Worm (Caenorhabditis elegans): ENCODE measurements around the gene T28H10.2.
A peak's percentile ranks its signal among the peaks of the same experiment; 100 is the strongest.

The T28H10.2 gene

ce11 chrV:12550036-12550626, 37.4 kb upstream of the T28H10.2 start, which contains the start of gene F45D3.3 (continued):
- TF ChIP-seq mdl-1 (tag; optimal IDR thresholded peaks at IDR 0.05) (peak; percentile 18 to 58), nhr-28 (tag; optimal IDR thresholded peaks at IDR 0.05) (peak; percentile 30), ztf-7 (tag; optimal IDR thresholded peaks at IDR 0.05) (no peak), nhr-25 (tag; optimal IDR thresholded peaks at IDR 0.05; ENCODE audit: borderline replicate concordance, insufficient read depth) (no peak), madf-9 (GFP tag; conservative IDR thresholded peaks at IDR 0.05) (no peak), php-3 (GFP tag; IDR thresholded peaks at IDR 0.05) (0 out of 2 replicates have a peak, but pooled peaks have one; percentile 31), ceh-20 (GFP tag; IDR thresholded peaks at IDR 0.05) (no peak), lin-15B (tag; optimal IDR thresholded peaks at IDR 0.05) (no peak), jun-1 (tag; optimal IDR thresholded peaks at IDR 0.05) (no peak), mxl-3 (GFP tag; optimal IDR thresholded peaks at IDR 0.05) (peak; percentile 28), zfp-3 (GFP tag; conservative IDR thresholded peaks at IDR 0.05) (no peak), F10B5.3 (tag; optimal IDR thresholded peaks at IDR 0.05) (no peak)

DNA sequence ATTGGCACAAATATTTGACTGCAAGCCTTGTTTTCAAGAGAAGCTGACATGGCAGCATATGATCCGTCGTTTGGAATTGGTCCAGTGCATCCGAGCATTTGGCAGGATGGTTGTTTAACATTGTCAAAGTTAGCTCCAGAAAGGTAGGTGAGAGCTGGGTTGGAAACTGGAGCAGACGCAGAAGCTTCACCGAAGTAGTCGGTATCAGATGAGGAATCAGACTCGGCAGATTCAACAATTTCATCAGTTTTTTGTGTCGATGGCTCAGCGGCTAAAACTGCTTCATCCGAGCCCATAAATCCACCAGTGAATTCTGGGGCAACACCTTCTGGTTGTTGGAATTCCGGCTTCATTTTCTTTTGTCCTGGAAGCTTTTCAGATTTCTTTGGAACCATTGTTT, 36.9 kb upstream of the T28H10.2 start:
- peak; percentile 68 for TF ChIP-seq aha-1 (tag)
- TF ChIP-seq daf-16 (GFP tag; optimal IDR thresholded peaks at IDR 0.05): no peak
- TF ChIP-seq daf-16 (tag; optimal IDR thresholded peaks at IDR 0.05): no peak
- TF ChIP-seq lim-7 (GFP tag; IDR thresholded peaks at IDR 0.05): 0 out of 2 replicates have a peak, but pooled peaks have one; percentile 20
- TF ChIP-seq pha-4 (GFP tag; IDR thresholded peaks at IDR 0.05): no peak
- TF ChIP-seq pha-4 (tag; optimal IDR thresholded peaks at IDR 0.05): no peak
- no peak for TF ChIP-seq zag-1 (tag; optimal IDR thresholded peaks at IDR 0.05)
- TF ChIP-seq zfp-3 (GFP tag; conservative IDR thresholded peaks at IDR 0.05): no peak
- no peak for TF ChIP-seq mes-2 (tag; optimal IDR thresholded peaks at IDR 0.05; ENCODE audit: poor library complexity, severe bottlenecking)
- peak; percentile 29 for TF ChIP-seq nhr-6 (tag; optimal IDR thresholded peaks at IDR 0.05)
- no peak for TF ChIP-seq skn-1 (tag; optimal IDR thresholded peaks at IDR 0.05)
- no peak for TF ChIP-seq hmg-1.1 (GFP tag; IDR thresholded peaks at IDR 0.05)
- no peak for TF ChIP-seq Y5F2A.4 (GFP tag; optimal IDR thresholded peaks at IDR 0.05)
- TF ChIP-seq lin-13 (GFP tag; optimal IDR thresholded peaks at IDR 0.05): no peak
- peak; percentile 71 for TF ChIP-seq ama-1 (optimal IDR thresholded peaks at IDR 0.05)
- no peak for TF ChIP-seq lin-38 (GFP tag; IDR thresholded peaks at IDR 0.05)
- 0 out of 2 replicates have a peak, but pooled peaks have one; percentile 26 for TF ChIP-seq egl-43 (GFP tag; IDR thresholded peaks at IDR 0.05)
- TF ChIP-seq dpl-1 (GFP tag; optimal IDR thresholded peaks at IDR 0.05): no peak
- peak; percentile 18 for TF ChIP-seq spr-3 (GFP tag; optimal IDR thresholded peaks at IDR 0.05)
- TF ChIP-seq nhr-25 (tag; optimal IDR thresholded peaks at IDR 0.05; ENCODE audit: borderline replicate concordance, insufficient read depth): no peak
- TF ChIP-seq sdz-12 (GFP tag; optimal IDR thresholded peaks at IDR 0.05): no peak
- peak in 1 of 2 experiments; percentile 39 for TF ChIP-seq unc-62 (GFP tag; optimal IDR thresholded peaks at IDR 0.05 in 1 of 2)
- no peak for TF ChIP-seq unc-62 (tag; optimal IDR thresholded peaks at IDR 0.05)

DNA sequence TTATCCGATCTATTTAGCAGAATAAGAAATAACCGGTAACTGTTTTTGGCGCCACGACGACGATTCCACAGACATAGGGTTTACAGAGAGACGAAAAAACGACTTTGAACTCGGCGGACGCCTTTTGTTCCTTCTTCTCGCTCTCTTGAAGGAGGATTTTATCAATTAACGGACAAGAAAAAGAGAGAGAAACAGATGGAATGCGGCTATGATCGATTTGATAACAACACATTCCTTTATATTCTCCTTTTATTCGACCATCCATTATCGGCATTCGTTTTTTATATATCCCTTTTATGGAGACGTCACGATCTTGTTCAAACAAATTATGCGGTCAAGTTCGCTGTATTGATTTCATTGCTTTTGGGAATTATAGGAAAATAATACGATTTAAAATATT, 36.1 kb upstream of the T28H10.2 start:
- TF ChIP-seq nhr-102 (tag; optimal IDR thresholded peaks at IDR 0.05) (peak; percentile 54), F49E8.2 (tag; optimal IDR thresholded peaks at IDR 0.05; ENCODE audit: borderline replicate concordance) (no peak), mxl-2 (GFP tag; conservative IDR thresholded peaks at IDR 0.05) (no peak), R02D3.7 (tag; optimal IDR thresholded peaks at IDR 0.05) (no peak), nhr-28 (tag; optimal IDR thresholded peaks at IDR 0.05) (peak; percentile 55), mdl-1 (tag; optimal IDR thresholded peaks at IDR 0.05) (peak in 1 of 2 experiments; percentile 51), nhr-41 (GFP tag; IDR thresholded peaks at IDR 0.05) (no peak), ceh-20 (GFP tag; IDR thresholded peaks at IDR 0.05) (no peak), set-16 (GFP tag; IDR thresholded peaks at IDR 0.05) (no peak), mxl-3 (GFP tag; optimal IDR thresholded peaks at IDR 0.05) (peak; percentile 11), spr-1 (tag; optimal IDR thresholded peaks at IDR 0.05) (no peak), lim-7 (GFP tag; IDR thresholded peaks at IDR 0.05) (no peak), Y5F2A.4 (GFP tag; optimal IDR thresholded peaks at IDR 0.05) (no peak), lsy-2 (tag; optimal IDR thresholded peaks at IDR 0.05) (no peak), dmd-8 (GFP tag; IDR thresholded peaks at IDR 0.05) (no peak), hmg-1.1 (GFP tag; IDR thresholded peaks at IDR 0.05) (no peak), mdt-29 (GFP tag; IDR thresholded peaks at IDR 0.05) (no peak), F37D6.2 (tag; optimal IDR thresholded peaks at IDR 0.05) (no peak), Y75B8A.6 (GFP tag; IDR thresholded peaks at IDR 0.05) (no peak), unc-39 (tag; optimal IDR thresholded peaks at IDR 0.05) (no peak), ama-1 (optimal IDR thresholded peaks at IDR 0.05) (peak; percentile 87), unc-62 (GFP tag; optimal IDR thresholded peaks at IDR 0.05 in 1 of 2) (no peak), unc-62 (tag; optimal IDR thresholded peaks at IDR 0.05) (no peak), nhr-11 (tag; optimal IDR thresholded peaks at IDR 0.05) (no peak), F10B5.3 (tag; optimal IDR thresholded peaks at IDR 0.05) (no peak), lin-1 (GFP tag; IDR thresholded peaks at IDR 0.05) (no peak)

All from whole organism, L4 larva.